Worm (Caenorhabditis elegans): ENCODE data around the gene math-41.

Gene math-41

DNA sequence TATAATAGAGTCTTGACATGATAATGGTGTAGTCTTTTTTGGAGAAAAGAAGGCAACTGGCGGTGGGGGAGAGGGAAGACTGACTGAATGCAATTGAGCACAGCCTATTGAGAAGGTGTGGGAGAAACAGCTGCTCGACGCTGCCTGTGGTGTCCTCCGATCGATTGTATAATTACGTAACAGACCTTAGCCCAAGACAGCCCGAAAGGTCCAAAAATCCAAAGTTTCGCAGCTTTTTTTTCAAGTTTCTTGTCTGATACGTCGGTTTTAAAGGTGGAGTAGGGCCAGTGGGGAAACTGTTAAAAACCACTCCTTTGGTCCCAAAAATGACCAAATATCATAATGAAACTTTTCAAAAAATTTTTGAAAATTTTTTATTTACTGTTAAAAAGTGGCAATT is 36.3 kb upstream of the math-41 start, which contains the start of the genes C08F1.6 and fbxb-13:
Gene C08F1.6 (minus strand): TSS at position 101 of the 400 bp plus-strand sequence.
Gene fbxb-13 (plus strand): TSS at position 191 of the 400 bp plus-strand sequence.
- TF ChIP-seq mbf-1 (tag; optimal IDR thresholded peaks at IDR 0.05): no peak

ce11 chrII:1806358-1806757 is 18.1 kb upstream of the math-41 start, which contains the start of gene C08F1.12:
C08F1.12 (minus strand) TSS chrII:1806458.
- no peak for TF ChIP-seq ZK546.5 (tag; optimal IDR thresholded peaks at IDR 0.05)
- no peak for TF ChIP-seq skn-1 (tag; optimal IDR thresholded peaks at IDR 0.05)
- TF ChIP-seq blmp-1 (tag; optimal IDR thresholded peaks at IDR 0.05; ENCODE audit: insufficient read depth): no peak
- TF ChIP-seq nhr-6 (tag; optimal IDR thresholded peaks at IDR 0.05): no peak
- TF ChIP-seq unc-39 (tag; optimal IDR thresholded peaks at IDR 0.05): no peak
- TF ChIP-seq elt-1 (tag; optimal IDR thresholded peaks at IDR 0.05): no peak
- TF ChIP-seq ztf-11 (tag; optimal IDR thresholded peaks at IDR 0.05): no peak
- no peak for TF ChIP-seq gmeb-1 (tag; optimal IDR thresholded peaks at IDR 0.05)
- TF ChIP-seq zag-1 (tag; optimal IDR thresholded peaks at IDR 0.05): no peak
- TF ChIP-seq R02D3.7 (tag; optimal IDR thresholded peaks at IDR 0.05): no peak
- TF ChIP-seq nhr-25 (tag; optimal IDR thresholded peaks at IDR 0.05): no peak
- no peak for TF ChIP-seq ama-1 (optimal IDR thresholded peaks at IDR 0.05)
- TF ChIP-seq nhr-11 (tag; optimal IDR thresholded peaks at IDR 0.05): no peak
- no peak for TF ChIP-seq nhr-23 (tag; optimal IDR thresholded peaks at IDR 0.05)
- no peak for TF ChIP-seq alr-1 (tag; optimal IDR thresholded peaks at IDR 0.05)
- no peak for TF ChIP-seq nhr-237 (tag; optimal IDR thresholded peaks at IDR 0.05)
- no peak for TF ChIP-seq nhr-77 (tag; optimal IDR thresholded peaks at IDR 0.05)
- TF ChIP-seq ztf-4 (tag; optimal IDR thresholded peaks at IDR 0.05): no peak

ce11 chrII:1808217-1808616 is 16.2 kb upstream of the math-41 start, which contains the start of gene C08F1.8:
C08F1.8 (minus strand) TSS chrII:1808317.
- no peak for TF ChIP-seq unc-39 (tag; optimal IDR thresholded peaks at IDR 0.05)
- peak; percentile 8 for TF ChIP-seq unc-55 (GFP tag; optimal IDR thresholded peaks at IDR 0.05)
- no peak for TF ChIP-seq nhr-10 (tag; optimal IDR thresholded peaks at IDR 0.05)
- TF ChIP-seq fos-1 (tag; optimal IDR thresholded peaks at IDR 0.05): no peak

ce11 chrII:1816053-1816452 is 8.4 kb upstream of the math-41 start:
- no peak for TF ChIP-seq nhr-25 (tag; optimal IDR thresholded peaks at IDR 0.05)
- no peak for TF ChIP-seq unc-55 (GFP tag; optimal IDR thresholded peaks at IDR 0.05)
- no peak for TF ChIP-seq mab-5 (tag; optimal IDR thresholded peaks at IDR 0.05)
- TF ChIP-seq unc-39 (tag; optimal IDR thresholded peaks at IDR 0.05): no peak
- TF ChIP-seq nhr-21 (tag; optimal IDR thresholded peaks at IDR 0.05): no peak
- no peak for TF ChIP-seq ama-1 (optimal IDR thresholded peaks at IDR 0.05)

ce11 chrII:1818300-1818699 is 6.1 kb upstream of the math-41 start, which contains the start of gene fbxb-10:
fbxb-10 (minus strand) TSS chrII:1818400.
- TF ChIP-seq nhr-129 (tag; optimal IDR thresholded peaks at IDR 0.05) (no peak), elt-1 (tag; optimal IDR thresholded peaks at IDR 0.05) (no peak), F13H6.1 (tag; optimal IDR thresholded peaks at IDR 0.05) (no peak), egl-27 (tag; optimal IDR thresholded peaks at IDR 0.05) (no peak), Y55F3AM.14 (GFP tag; optimal IDR thresholded peaks at IDR 0.05) (no peak), dmd-4 (tag; optimal IDR thresholded peaks at IDR 0.05) (no peak), nhr-237 (tag; optimal IDR thresholded peaks at IDR 0.05) (no peak), ztf-4 (tag; optimal IDR thresholded peaks at IDR 0.05) (no peak), crh-2 (tag; optimal IDR thresholded peaks at IDR 0.05) (no peak), skn-1 (tag; optimal IDR thresholded peaks at IDR 0.05) (no peak), nhr-11 (tag; optimal IDR thresholded peaks at IDR 0.05) (no peak), mdl-1 (tag; optimal IDR thresholded peaks at IDR 0.05) (no peak), lsy-2 (tag; optimal IDR thresholded peaks at IDR 0.05) (no peak)

DNA sequence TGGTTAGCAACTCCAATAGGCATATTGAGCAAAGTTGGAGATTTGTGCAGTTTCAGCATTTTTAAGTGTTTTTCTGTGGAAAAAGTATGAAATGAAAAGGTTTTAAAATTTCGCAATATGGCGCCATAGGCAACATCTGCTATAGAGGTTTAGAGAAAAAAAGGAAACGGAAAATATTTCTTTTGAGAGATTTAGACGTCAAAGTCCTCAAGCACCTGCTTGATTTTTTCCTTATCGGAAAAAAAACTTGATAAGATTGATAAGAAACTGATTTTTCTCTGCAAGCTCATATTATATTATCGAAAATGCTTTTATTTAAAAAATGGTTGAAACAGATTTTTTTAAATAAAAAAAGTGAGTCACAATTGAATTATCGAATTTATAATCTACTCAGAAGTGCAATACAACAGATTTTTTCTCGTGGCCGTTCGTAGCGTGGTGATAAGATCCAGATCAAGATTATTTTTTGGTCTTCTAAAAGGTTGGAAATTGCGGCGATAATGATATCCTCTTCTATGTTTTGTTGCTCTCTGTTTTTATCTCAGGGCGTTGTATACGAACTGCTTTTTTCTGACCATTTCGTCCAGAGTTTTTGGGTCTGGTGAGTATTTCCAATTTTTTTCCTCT is 4.4 kb upstream of the math-41 start, which contains the start of gene fbxc-19:
Gene fbxc-19 (plus strand): TSS at position 536 of the 627 bp plus-strand sequence.
- TF ChIP-seq nhr-12 (tag; optimal IDR thresholded peaks at IDR 0.05) (no peak), sem-4 (tag; optimal IDR thresholded peaks at IDR 0.05) (no peak), mab-5 (tag; optimal IDR thresholded peaks at IDR 0.05) (no peak), unc-55 (GFP tag; optimal IDR thresholded peaks at IDR 0.05) (peak; percentile 71), lsy-2 (tag; optimal IDR thresholded peaks at IDR 0.05) (peak; percentile 46 to 75), crh-2 (tag; optimal IDR thresholded peaks at IDR 0.05) (peak; percentile 75), elt-1 (tag; optimal IDR thresholded peaks at IDR 0.05) (no peak), nhr-6 (tag; optimal IDR thresholded peaks at IDR 0.05) (no peak), nhr-25 (tag; optimal IDR thresholded peaks at IDR 0.05) (no peak), dmd-4 (tag; optimal IDR thresholded peaks at IDR 0.05) (no peak), nhr-129 (tag; optimal IDR thresholded peaks at IDR 0.05) (peak; percentile 100), gmeb-1 (tag; optimal IDR thresholded peaks at IDR 0.05) (peak; percentile 75), unc-62 (GFP tag; optimal IDR thresholded peaks at IDR 0.05) (no peak), Y55F3AM.14 (GFP tag; optimal IDR thresholded peaks at IDR 0.05) (no peak), C34F6.9 (tag; optimal IDR thresholded peaks at IDR 0.05) (peak; percentile 87), lin-11 (tag; optimal IDR thresholded peaks at IDR 0.05) (no peak), sma-3 (GFP tag; optimal IDR thresholded peaks at IDR 0.05) (no peak), ZK546.5 (tag; optimal IDR thresholded peaks at IDR 0.05) (no peak), nhr-237 (tag; optimal IDR thresholded peaks at IDR 0.05) (no peak), F13H6.1 (tag; optimal IDR thresholded peaks at IDR 0.05) (peak; percentile 44), sma-9 (GFP tag; optimal IDR thresholded peaks at IDR 0.05) (peak; percentile 82), sma-9 (tag; optimal IDR thresholded peaks at IDR 0.05) (no peak), nhr-77 (tag; optimal IDR thresholded peaks at IDR 0.05) (no peak), ztf-4 (tag; optimal IDR thresholded peaks at IDR 0.05) (no peak), ztf-1 (GFP tag; conservative IDR thresholded peaks at IDR 0.05) (no peak)

Data from whole organism, L2 larva.